Fruit fly (Drosophila melanogaster) whole organism, larva: ENCODE measurements around the gene GIIIspla2.
A peak's percentile ranks its signal among the peaks of the same experiment; 100 is the strongest.

ENCODE experiments used
- noc ChIP-seq: fragments of 200-800 bp; sonication (Bioruptor generic); optimal IDR thresholded peaks from 3 replicates; lab custom pipeline; 2019; ENCODE audit warnings: missing biosample characterization, mild to moderate bottlenecking, missing genetic modification characterization, moderate library complexity

The GIIIspla2 gene

DNA sequence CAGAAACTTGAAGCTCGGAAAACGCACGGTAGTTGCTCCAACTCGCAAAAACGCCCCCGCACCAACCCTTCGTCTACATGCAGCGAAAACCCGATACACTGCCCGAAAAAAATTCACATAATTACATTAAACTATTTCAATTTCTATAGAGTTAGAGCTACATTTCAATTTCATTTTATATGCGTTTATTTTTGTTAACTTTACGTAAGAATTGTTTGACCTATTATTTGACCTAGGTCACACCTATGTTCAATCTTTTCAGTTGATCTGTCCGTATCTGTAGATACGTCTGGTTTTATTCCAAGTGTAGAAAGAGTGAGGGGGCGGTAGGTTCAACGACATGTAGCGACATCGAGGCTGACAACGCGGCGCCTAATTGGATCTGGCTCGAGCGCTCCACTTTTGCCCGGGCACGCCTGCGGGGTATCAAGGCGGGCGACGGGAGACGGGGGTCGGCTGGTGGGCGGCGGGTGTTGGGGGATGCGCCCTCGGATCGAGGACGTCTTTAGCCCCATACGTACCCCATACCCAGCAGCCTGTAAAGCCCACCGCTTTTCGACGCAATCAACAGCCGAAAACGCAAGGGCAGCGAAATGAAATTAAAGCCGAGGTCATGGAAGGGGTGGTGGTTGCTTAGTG is 45.4 kb downstream of the GIIIspla2 start:
- peak; percentile 13 for TF ChIP-seq noc (tag; lab: Kevin White, UChicago)

- TF ChIP-seq noc (tag; lab: Kevin White, UChicago) = no peak
These were observed 48.3 kb downstream of the GIIIspla2 start for dm6 chrX:8205625-8206252.

dm6 chrX:8206561-8206960 is 49.1 kb downstream of the GIIIspla2 start:
- TF ChIP-seq noc (tag; lab: Kevin White, UChicago) = no peak

DNA sequence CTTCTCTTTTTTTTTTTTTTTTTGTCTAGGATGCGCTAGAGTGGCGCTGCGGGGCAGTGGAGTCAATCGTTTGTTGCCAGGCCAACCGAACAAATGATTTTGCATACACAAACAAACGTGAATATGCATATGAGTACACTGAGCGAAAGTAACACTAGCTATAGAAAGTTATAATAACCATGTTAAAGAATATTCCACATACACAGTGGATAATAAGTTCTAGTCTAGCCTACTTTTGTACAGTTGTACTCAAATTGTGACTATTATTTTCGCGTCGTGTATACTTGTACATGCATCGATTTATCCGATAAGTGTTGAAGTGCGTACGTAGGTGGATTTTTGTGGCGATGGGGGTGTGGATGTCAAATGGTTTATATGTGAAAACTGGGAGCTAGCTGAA is 49.6 kb downstream of the GIIIspla2 start:
- TF ChIP-seq noc (tag; lab: Kevin White, UChicago) = no peak
